Fruit fly (Drosophila melanogaster): Measurements from ENCODE around the gene CG13891.

DNA sequence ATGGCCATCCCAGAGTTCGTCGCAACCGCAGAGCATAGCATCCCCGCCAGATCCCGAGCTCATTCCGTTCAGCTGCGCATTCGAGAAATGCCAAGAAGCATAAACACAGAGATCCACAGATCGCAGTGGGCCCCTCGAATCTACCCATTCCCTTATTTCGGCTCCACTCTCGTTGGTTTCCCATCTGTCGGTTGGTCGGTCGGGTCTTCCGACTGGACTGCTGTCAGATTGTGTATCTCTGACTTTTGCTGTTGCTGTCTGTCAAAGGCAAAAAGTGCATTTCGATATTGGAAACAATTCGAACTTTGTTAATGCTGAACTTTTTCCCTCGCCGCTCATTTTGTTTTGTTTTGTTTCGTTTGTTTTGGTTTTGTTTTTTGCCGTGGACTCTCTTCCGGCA is 37.5 kb upstream of the CG13891 start:
- TF ChIP-seq CG12605 (GFP tag; IDR thresholded peaks at IDR 0.05) (no peak), Snoo (tag; optimal IDR thresholded peaks at IDR 0.05) (no peak), Pif1B (GFP tag; optimal IDR thresholded peaks at IDR 0.05) (no peak), gl (tag; optimal IDR thresholded peaks at IDR 0.05) (no peak), EcR (GFP tag; optimal IDR thresholded peaks at IDR 0.05) (peak; percentile 30), rn (GFP tag; IDR thresholded peaks at IDR 0.05) (no peak), CG32121 (GFP tag; IDR thresholded peaks at IDR 0.05) (no peak), CG13204 (GFP tag; optimal IDR thresholded peaks at IDR 0.05) (no peak), Pif1A (GFP tag; optimal IDR thresholded peaks at IDR 0.05) (peak; percentile 2), fd96Ca (GFP tag; IDR thresholded peaks at IDR 0.05) (no peak)
